Worm (Caenorhabditis elegans) whole organism, late embryonic: ENCODE measurements around the gene K08C7.6.

Source experiments
- C08G9.2 ChIP-seq: sonication (generic microtip); optimal IDR thresholded peaks from 2 replicates; lab custom pipeline; 2016; ENCODE audit warnings: mild to moderate bottlenecking, missing genetic modification characterization, moderate library complexity, missing compliant biosample characterization
- Y22D7AL.16 ChIP-seq: sonication (generic microtip); optimal IDR thresholded peaks from 2 replicates; lab custom pipeline; 2016; ENCODE audit warnings: missing genetic modification characterization, missing compliant biosample characterization
- ahr-1 ChIP-seq: sonication (generic microtip); optimal IDR thresholded peaks from 2 replicates; lab custom pipeline; 2016; ENCODE audit warnings: missing genetic modification characterization, missing compliant biosample characterization
- ama-1 ChIP-seq: fragments of 150-350 bp; optimal IDR thresholded peaks from 2 replicates; lab custom pipeline; 2014
- ceh-14 ChIP-seq: sonication (generic microtip); optimal IDR thresholded peaks from 2 replicates; lab custom pipeline; 2016; ENCODE audit warnings: missing genotype, missing genetic modification characterization, missing compliant biosample characterization
- ceh-18 ChIP-seq: sonication (generic microtip); optimal IDR thresholded peaks from 2 replicates; lab custom pipeline; 2016; ENCODE audit warnings: missing genetic modification characterization, missing compliant biosample characterization
- ceh-22 ChIP-seq: sonication (generic microtip); optimal IDR thresholded peaks from 2 replicates; lab custom pipeline; 2017; ENCODE audit warnings: missing biosample characterization, missing genetic modification characterization
- ceh-24 ChIP-seq: sonication (generic microtip); optimal IDR thresholded peaks from 2 replicates; lab custom pipeline; 2016; ENCODE audit warnings: mild to moderate bottlenecking, missing genetic modification characterization, missing compliant biosample characterization
- ceh-30 ChIP-seq: fragments of 150-350 bp; optimal IDR thresholded peaks from 2 replicates; lab custom pipeline; 2014; ENCODE audit warnings: missing biosample characterization, missing genetic modification characterization
- ceh-31 ChIP-seq: sonication (generic microtip); optimal IDR thresholded peaks from 2 replicates; lab custom pipeline; 2016; ENCODE audit warnings: missing genetic modification characterization, missing compliant biosample characterization
- ceh-9 ChIP-seq: sonication (generic microtip); optimal IDR thresholded peaks from 2 replicates; lab custom pipeline; 2016; ENCODE audit warnings: mild to moderate bottlenecking, missing genetic modification characterization, inconsistent platforms, missing compliant biosample characterization
- dmd-4 ChIP-seq: sonication (generic microtip); optimal IDR thresholded peaks from 2 replicates; lab custom pipeline; 2016; ENCODE audit warnings: borderline replicate concordance, missing genetic modification characterization, missing compliant biosample characterization
- dve-1 ChIP-seq: sonication (generic microtip); optimal IDR thresholded peaks from 2 replicates; lab custom pipeline; 2017; ENCODE audit warnings: antibody characterized with exemption, mild to moderate bottlenecking, missing genetic modification characterization, missing compliant biosample characterization
- elt-4 ChIP-seq: sonication (generic microtip); optimal IDR thresholded peaks from 2 replicates; lab custom pipeline; 2016; ENCODE audit warnings: missing genetic modification characterization, missing compliant biosample characterization
- ets-4 ChIP-seq: sonication (generic microtip); optimal IDR thresholded peaks from 2 replicates; lab custom pipeline; 2016; ENCODE audit warnings: missing genetic modification characterization, missing compliant biosample characterization
- fkh-10 ChIP-seq: fragments of 150-350 bp; optimal IDR thresholded peaks from 2 replicates; lab custom pipeline; 2014; ENCODE audit warnings: missing biosample characterization, missing genetic modification reagents, missing genetic modification characterization
- gmeb-2 ChIP-seq: sonication (generic microtip); optimal IDR thresholded peaks from 2 replicates; lab custom pipeline; 2016; ENCODE audit warnings: missing genetic modification characterization, inconsistent platforms, missing compliant biosample characterization
- hlh-13 ChIP-seq: fragments of 200-800 bp; sonication (Bioruptor generic); optimal IDR thresholded peaks from 2 replicates; lab custom pipeline; 2018; ENCODE audit warnings: mild to moderate bottlenecking, missing genetic modification characterization, missing compliant biosample characterization
- hlh-15 ChIP-seq: sonication (generic microtip); optimal IDR thresholded peaks from 2 replicates; lab custom pipeline; 2016; ENCODE audit warnings: missing genetic modification characterization, missing compliant biosample characterization
- hlh-6 ChIP-seq: sonication (generic microtip); optimal IDR thresholded peaks from 2 replicates; lab custom pipeline; 2016; ENCODE audit warnings: missing genotype, missing genetic modification characterization, missing compliant biosample characterization
- lim-6 ChIP-seq: sonication (generic microtip); optimal IDR thresholded peaks from 2 replicates; lab custom pipeline; 2016; ENCODE audit warnings: missing genetic modification characterization, missing compliant biosample characterization
- mec-3 ChIP-seq: sonication (generic microtip); optimal IDR thresholded peaks from 2 replicates; lab custom pipeline; 2016; ENCODE audit warnings: borderline replicate concordance, missing genetic modification characterization, missing compliant biosample characterization
- nfya-1 ChIP-seq: sonication (generic microtip); optimal IDR thresholded peaks from 2 replicates; lab custom pipeline; 2017; ENCODE audit warnings: missing genetic modification characterization, mild to moderate bottlenecking, missing compliant biosample characterization, antibody characterized with exemption, moderate library complexity
- nhr-232 ChIP-seq: sonication (generic microtip); optimal IDR thresholded peaks from 2 replicates; lab custom pipeline; 2016; ENCODE audit warnings: missing genetic modification characterization, missing compliant biosample characterization
- odd-2 ChIP-seq: sonication (generic microtip); optimal IDR thresholded peaks from 2 replicates; lab custom pipeline; 2017; ENCODE audit warnings: antibody characterized with exemption, mild to moderate bottlenecking, missing genetic modification characterization, missing compliant biosample characterization
- pag-3 ChIP-seq: sonication (generic microtip); optimal IDR thresholded peaks from 2 replicates; lab custom pipeline; 2016; ENCODE audit warnings: missing compliant biosample characterization, missing genetic modification characterization, borderline replicate concordance
- pax-1 ChIP-seq: fragments of 150-350 bp; optimal IDR thresholded peaks from 2 replicates; lab custom pipeline; 2014; ENCODE audit warnings: missing biosample characterization, missing genetic modification characterization
- pha-2 ChIP-seq: sonication (generic microtip); optimal IDR thresholded peaks from 2 replicates; lab custom pipeline; 2017; ENCODE audit warnings: mild to moderate bottlenecking, missing genetic modification characterization, missing compliant biosample characterization
- pros-1 ChIP-seq: fragments of 150-350 bp; optimal IDR thresholded peaks from 2 replicates; lab custom pipeline; 2014; ENCODE audit warnings: missing biosample characterization, missing genetic modification reagents, missing genetic modification characterization
- rnt-1 ChIP-seq: sonication (generic microtip); optimal IDR thresholded peaks from 2 replicates; lab custom pipeline; 2016; ENCODE audit warnings: missing genetic modification characterization, missing compliant biosample characterization
- sox-4 ChIP-seq: sonication (generic microtip); optimal IDR thresholded peaks from 2 replicates; lab custom pipeline; 2017; ENCODE audit warnings: mild to moderate bottlenecking, missing genetic modification characterization, inconsistent platforms, missing compliant biosample characterization
- syd-9 ChIP-seq: sonication (generic microtip); optimal IDR thresholded peaks from 2 replicates; lab custom pipeline; 2016; ENCODE audit warnings: mild to moderate bottlenecking, missing genetic modification characterization, moderate library complexity, missing compliant biosample characterization
- ttx-3 ChIP-seq: sonication (generic microtip); optimal IDR thresholded peaks from 2 replicates; lab custom pipeline; 2016; ENCODE audit warnings: missing genetic modification reagents, missing genetic modification characterization, missing compliant biosample characterization
- unc-3 ChIP-seq, 2 experiments: fragments of 200-800 bp in 1 of 2; sonication (Bioruptor generic) in 1 of 2; sonication (generic microtip) in 1 of 2; conservative IDR thresholded peaks in 1 of 2; optimal IDR thresholded peaks in 1 of 2; 2 replicates each; pipeline versions ENCODE4 v1.3.6 to Lab custom; 2016 to 2022; ENCODE audit warnings: missing compliant biosample characterization in 2 of 2, missing genetic modification characterization in 2 of 2, missing genetic modification reagents in 1 of 2
- unc-86 ChIP-seq: sonication (generic microtip); optimal IDR thresholded peaks from 2 replicates; lab custom pipeline; 2016; ENCODE audit warnings: missing genetic modification characterization, missing compliant biosample characterization
- zip-5 ChIP-seq: sonication (generic microtip); optimal IDR thresholded peaks from 2 replicates; lab custom pipeline; 2016; ENCODE audit warnings: missing genetic modification characterization, missing compliant biosample characterization
- ztf-16 ChIP-seq: sonication (generic microtip); optimal IDR thresholded peaks from 2 replicates; lab custom pipeline; 2017; ENCODE audit warnings: missing genetic modification characterization, missing compliant biosample characterization

The K08C7.6 gene

ce11 chrIV:10705176-10705575 is 19.5 kb upstream of the K08C7.6 start, which contains the start of gene R102.10:
TSS of gene R102.10 (plus strand) at chrIV:10705476.
- no peak for TF ChIP-seq ceh-9 (tag; lab: Kevin White, UChicago)
- TF ChIP-seq hlh-6 (tag; lab: Kevin White, UChicago), result no peak
- TF ChIP-seq pag-3, result no peak
- no peak for TF ChIP-seq ceh-30 (tag; lab: Kevin White, UChicago)
- TF ChIP-seq lim-6, result no peak
- TF ChIP-seq zip-5 (tag; lab: Kevin White, UChicago), result no peak
- no peak for TF ChIP-seq elt-4 (tag; lab: Kevin White, UChicago)
- TF ChIP-seq unc-3 (GFP tag; conservative IDR thresholded peaks at IDR 0.05; lab: Robert Waterston, UW), result no peak
- TF ChIP-seq unc-3 (tag; optimal IDR thresholded peaks at IDR 0.05; lab: Kevin White, UChicago), result no peak
- TF ChIP-seq ceh-14 (tag; lab: Kevin White, UChicago), result no peak
- TF ChIP-seq ets-4 (tag; lab: Kevin White, UChicago), result no peak
- TF ChIP-seq ama-1 (lab: Kevin White, UChicago), result no peak
- no peak for TF ChIP-seq rnt-1
- no peak for TF ChIP-seq sox-4
- TF ChIP-seq pros-1 (tag; lab: Kevin White, UChicago), result no peak

- TF ChIP-seq ceh-24 (tag; lab: Kevin White, UChicago), result no peak
- TF ChIP-seq C08G9.2, result no peak
- no peak for TF ChIP-seq ceh-30 (tag; lab: Kevin White, UChicago)
- no peak for TF ChIP-seq gmeb-2 (tag; lab: Kevin White, UChicago)
- no peak for TF ChIP-seq ceh-14 (tag; lab: Kevin White, UChicago)
- TF ChIP-seq ceh-31 (tag; lab: Kevin White, UChicago), result no peak
- TF ChIP-seq ahr-1, result no peak
- no peak for TF ChIP-seq mec-3 (tag; lab: Kevin White, UChicago)
- TF ChIP-seq nhr-232 (tag; lab: Kevin White, UChicago), result no peak
- TF ChIP-seq ztf-16 (tag; lab: Kevin White, UChicago), result no peak
- no peak for TF ChIP-seq lim-6
- TF ChIP-seq dmd-4, result no peak
- no peak for TF ChIP-seq elt-4 (tag; lab: Kevin White, UChicago)
- no peak for TF ChIP-seq pha-2
- no peak for TF ChIP-seq syd-9
- no peak for TF ChIP-seq ceh-18 (tag; lab: Kevin White, UChicago)
- no peak for TF ChIP-seq nfya-1 (tag; lab: Kevin White, UChicago)
- TF ChIP-seq ceh-22 (tag; lab: Kevin White, UChicago), result no peak
- TF ChIP-seq zip-5 (tag; lab: Kevin White, UChicago), result no peak
- no peak for TF ChIP-seq hlh-15
These were observed 16.3 kb upstream of the K08C7.6 start for ce11 chrIV:10701866-10702458.

- no peak for TF ChIP-seq ahr-1
- TF ChIP-seq ttx-3 (tag; lab: Kevin White, UChicago), result no peak
- no peak for TF ChIP-seq mec-3 (tag; lab: Kevin White, UChicago)
- no peak for TF ChIP-seq pag-3
- no peak for TF ChIP-seq hlh-13 (GFP tag; lab: Kevin White, UChicago)
- no peak for TF ChIP-seq zip-5 (tag; lab: Kevin White, UChicago)
- no peak for TF ChIP-seq odd-2 (tag; lab: Kevin White, UChicago)
- no peak for TF ChIP-seq gmeb-2 (tag; lab: Kevin White, UChicago)
- TF ChIP-seq C08G9.2, result no peak
- no peak for TF ChIP-seq elt-4 (tag; lab: Kevin White, UChicago)
- no peak for TF ChIP-seq Y22D7AL.16 (tag; lab: Kevin White, UChicago)
- TF ChIP-seq pax-1 (tag; lab: Kevin White, UChicago), result no peak
- no peak for TF ChIP-seq unc-86 (tag; lab: Kevin White, UChicago)
- no peak for TF ChIP-seq dve-1 (tag; lab: Kevin White, UChicago)
- TF ChIP-seq fkh-10, result no peak
These were observed 14.0 kb upstream of the K08C7.6 start, which contains the start of gene R102.11 for ce11 chrIV:10699660-10700059. TSS of gene R102.11 (minus strand) at chrIV:10699760.
